Fruit fly (Drosophila melanogaster): ENCODE measurements around the gene Slip1.

- TF ChIP-seq Jra (GFP tag; optimal IDR thresholded peaks at IDR 0.05) (no peak), pan (optimal IDR thresholded peaks at IDR 0.05) (no peak), usp (GFP tag; optimal IDR thresholded peaks at IDR 0.05) (no peak), sv (GFP tag; optimal IDR thresholded peaks at IDR 0.05) (no peak), Hnf4 (GFP tag; optimal IDR thresholded peaks at IDR 0.05) (no peak), OdsH (GFP tag; optimal IDR thresholded peaks at IDR 0.05) (no peak), h (GFP tag; optimal IDR thresholded peaks at IDR 0.05) (no peak), Abd-B (GFP tag; optimal IDR thresholded peaks at IDR 0.05) (no peak), N (GFP tag; optimal IDR thresholded peaks at IDR 0.05) (no peak), HLH106 (tag; optimal IDR thresholded peaks at IDR 0.05) (no peak), br (GFP tag; optimal IDR thresholded peaks at IDR 0.05) (no peak), lola (GFP tag; optimal IDR thresholded peaks at IDR 0.05) (no peak), GATAd (GFP tag; optimal IDR thresholded peaks at IDR 0.05) (no peak)
These were observed 856 bp downstream of the Slip1 start for dm6 chr4:664277-664676.

All from whole organism, wandering third instar larva.